Fruit fly (Drosophila melanogaster): ENCODE results near the gene CG43693.

DNA sequence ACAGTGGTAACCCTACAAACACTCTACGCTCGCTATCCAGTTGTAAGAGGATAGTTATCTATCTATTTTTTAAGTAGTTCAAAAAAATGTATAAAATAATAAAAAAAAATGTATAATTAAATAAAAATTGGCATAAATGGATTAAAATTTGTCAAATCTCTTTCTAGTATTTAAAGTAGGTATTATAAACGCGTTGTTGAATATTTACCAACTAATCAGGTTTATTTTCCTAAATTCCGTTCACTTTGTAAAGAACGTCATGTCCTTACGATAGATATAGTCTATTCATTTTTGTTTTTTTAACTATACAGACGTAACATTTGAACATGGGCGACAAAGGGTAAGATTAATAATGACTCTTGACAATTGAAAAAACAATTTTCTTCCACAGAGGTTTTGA is 23.9 kb downstream of the CG43693 start, which contains the start of gene CG32081:
- TF ChIP-seq CTCF (optimal IDR thresholded peaks at IDR 0.05) (no peak), CG8478 (optimal IDR thresholded peaks at IDR 0.05) (no peak)
